Worm (Caenorhabditis elegans) whole organism, L4/young adult: Measurements from ENCODE around the gene ufd-3.

Experiments used
- W03F9.2 ChIP-seq: fragments of 150-350 bp; optimal IDR thresholded peaks from 2 replicates; lab custom pipeline; 2014; ENCODE audit warnings: missing biosample characterization, missing genetic modification characterization
- dao-5 ChIP-seq: sonication (generic microtip); optimal IDR thresholded peaks from 2 replicates; lab custom pipeline; 2016; ENCODE audit warnings: missing genotype, missing genetic modification characterization, moderate library complexity, missing compliant biosample characterization
- him-1 ChIP-seq: sonication (generic microtip); optimal IDR thresholded peaks from 2 replicates; lab custom pipeline; 2016; ENCODE audit warnings: missing genotype, missing genetic modification reagents, missing genetic modification characterization, missing compliant biosample characterization

The ufd-3 gene

DNA sequence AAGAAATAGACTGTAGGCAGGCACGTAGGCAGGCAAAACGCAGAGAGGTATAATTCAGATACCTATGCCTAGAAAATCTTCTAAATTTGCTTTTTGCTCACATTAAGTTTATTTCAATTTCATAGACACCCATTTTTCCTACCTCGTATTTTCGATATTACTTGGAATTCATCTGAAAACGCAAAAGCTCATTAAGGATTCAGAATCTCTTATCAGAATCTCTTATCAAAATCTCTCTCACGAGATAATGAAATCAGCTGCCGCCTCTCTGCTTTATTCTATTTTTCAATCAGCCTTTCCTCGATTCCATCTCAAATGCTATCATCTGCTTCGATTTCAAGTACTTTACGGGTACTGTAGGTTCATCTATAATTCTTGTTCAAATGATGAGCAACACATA, 11.3 kb downstream of the ufd-3 start:
- no peak for TF ChIP-seq him-1 (tag; lab: Kevin White, UChicago)
- no peak for TF ChIP-seq W03F9.2 (tag; lab: Kevin White, UChicago)
- TF ChIP-seq dao-5 (tag; lab: Kevin White, UChicago): no peak

DNA sequence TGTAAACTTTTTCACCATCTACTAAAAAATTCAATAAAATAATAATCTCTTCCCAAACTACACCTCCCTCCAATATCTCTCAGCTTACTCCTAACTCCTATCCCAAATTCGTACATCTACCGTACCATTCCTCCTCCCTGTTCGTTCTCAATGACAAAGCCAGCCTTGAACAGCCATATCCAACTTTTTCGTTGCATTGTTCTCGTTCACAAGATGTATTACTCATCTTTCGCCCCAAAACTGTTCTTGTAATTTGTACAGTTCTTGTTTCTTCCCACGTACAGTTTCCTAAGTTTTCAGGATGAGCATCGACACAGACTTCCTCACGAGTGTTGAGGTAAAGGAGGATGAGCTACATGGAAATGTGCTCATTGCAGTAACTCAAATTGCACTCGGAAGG, 14.3 kb downstream of the ufd-3 start, which contains the start of gene egl-43:
TSS of gene egl-43 (plus strand) at position 301 of the 400 bp plus-strand sequence.
- no peak for TF ChIP-seq dao-5 (tag; lab: Kevin White, UChicago)
- no peak for TF ChIP-seq W03F9.2 (tag; lab: Kevin White, UChicago)
- no peak for TF ChIP-seq him-1 (tag; lab: Kevin White, UChicago)

DNA sequence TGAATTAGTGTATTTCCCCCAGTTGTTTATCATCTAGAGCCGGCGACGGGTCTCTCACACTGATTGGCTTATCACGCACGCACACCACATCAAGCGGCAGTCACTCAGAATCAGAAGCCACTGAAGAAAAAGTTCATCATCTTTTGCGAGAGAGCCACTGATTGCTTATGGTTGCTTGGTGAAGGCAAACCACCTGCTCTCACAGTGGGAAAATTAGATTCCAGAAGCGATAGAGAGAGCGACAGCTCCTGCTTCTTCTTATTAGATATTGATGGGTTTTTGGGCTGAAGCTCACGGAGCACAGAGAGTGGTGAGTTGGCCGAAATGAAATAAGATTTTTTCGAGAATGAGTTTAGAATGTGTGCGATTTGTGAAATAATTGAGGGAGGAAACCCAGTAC, 15.6 kb downstream of the ufd-3 start:
- TF ChIP-seq W03F9.2 (tag; lab: Kevin White, UChicago): no peak
- TF ChIP-seq dao-5 (tag; lab: Kevin White, UChicago): no peak
- no peak for TF ChIP-seq him-1 (tag; lab: Kevin White, UChicago)

DNA sequence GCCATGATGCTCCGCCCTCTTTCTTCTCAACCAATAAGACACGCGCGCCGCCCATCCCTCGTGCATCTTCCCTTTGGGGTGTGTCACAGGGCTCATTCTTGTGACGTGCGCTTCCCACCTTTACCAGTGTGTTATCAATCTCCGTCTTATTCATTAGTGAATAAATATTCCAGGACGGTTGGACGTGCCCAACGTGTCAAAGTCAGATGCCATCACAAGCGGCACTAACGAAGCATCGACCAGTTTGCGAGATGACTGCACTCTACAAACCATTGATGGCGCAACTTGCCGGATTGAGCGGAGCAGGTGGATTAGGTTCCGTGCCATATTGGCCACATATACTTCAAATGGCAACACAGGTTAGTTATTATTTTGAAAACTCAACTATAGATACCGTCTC, 19.6 kb downstream of the ufd-3 start:
- no peak for TF ChIP-seq dao-5 (tag; lab: Kevin White, UChicago)

DNA sequence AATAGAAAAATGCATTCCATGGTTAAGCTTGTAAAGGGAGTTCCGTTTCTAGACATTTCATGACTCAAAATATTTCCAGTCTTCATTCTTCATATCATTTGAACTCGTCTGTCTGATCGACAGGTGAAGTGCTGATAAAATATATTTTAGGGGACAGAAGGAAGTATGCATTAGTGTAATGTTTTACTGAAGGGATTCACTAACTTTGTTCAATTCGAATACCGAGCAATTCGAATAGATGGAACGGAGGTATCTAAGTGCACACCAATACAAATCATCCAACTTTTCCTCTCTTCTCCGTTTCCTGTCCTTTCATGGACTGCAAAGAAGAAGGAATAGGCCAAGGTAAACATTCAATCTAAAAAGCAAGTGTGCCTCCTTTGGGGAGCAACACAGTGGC, 23.3 kb downstream of the ufd-3 start:
- no peak for TF ChIP-seq W03F9.2 (tag; lab: Kevin White, UChicago)
- TF ChIP-seq dao-5 (tag; lab: Kevin White, UChicago): no peak
- no peak for TF ChIP-seq him-1 (tag; lab: Kevin White, UChicago)

DNA sequence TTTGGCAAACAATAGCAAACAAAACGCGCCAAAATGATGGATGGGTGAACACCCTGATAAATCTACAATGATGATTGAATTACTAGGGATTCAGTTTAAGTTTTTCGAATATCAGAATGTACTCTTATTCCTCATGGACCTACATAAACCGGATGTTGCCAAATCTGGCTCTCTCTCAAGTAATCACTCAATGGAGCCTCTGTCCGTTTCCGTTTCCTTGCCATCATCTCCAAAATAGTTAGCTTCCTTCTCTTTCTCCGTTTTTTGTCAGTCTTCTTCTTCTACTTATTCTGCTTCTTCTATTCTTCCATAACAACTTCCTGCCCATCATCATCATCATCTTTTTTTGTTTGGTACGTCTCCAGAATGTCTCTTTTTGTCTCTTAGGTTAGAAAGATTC, 24.8 kb downstream of the ufd-3 start:
- TF ChIP-seq him-1 (tag; lab: Kevin White, UChicago) (no peak), dao-5 (tag; lab: Kevin White, UChicago) (no peak), W03F9.2 (tag; lab: Kevin White, UChicago) (no peak)

DNA sequence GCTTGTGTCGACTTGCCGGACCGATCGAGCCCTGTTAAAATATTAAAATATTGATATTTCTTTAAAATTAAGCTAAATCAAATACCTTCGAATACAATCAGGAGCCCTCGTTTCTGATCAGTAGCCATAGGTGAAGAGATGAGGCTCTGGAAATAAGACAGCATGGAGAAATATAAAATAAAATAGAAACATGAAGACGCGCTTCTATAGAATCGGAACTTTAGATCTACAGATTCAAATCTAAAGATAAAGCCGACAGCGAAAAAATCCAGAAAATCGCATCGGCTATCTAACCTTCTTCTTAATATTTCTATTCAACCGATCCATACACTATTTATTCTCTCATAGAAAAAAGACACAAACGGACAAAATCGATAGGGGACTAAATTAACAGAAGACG, 26.4 kb downstream of the ufd-3 start, which contains the start of gene dtmk-1:
TSS of gene dtmk-1 (minus strand) at position 146 of the 400 bp plus-strand sequence.
- TF ChIP-seq him-1 (tag; lab: Kevin White, UChicago) (no peak), dao-5 (tag; lab: Kevin White, UChicago) (no peak), W03F9.2 (tag; lab: Kevin White, UChicago) (no peak)

DNA sequence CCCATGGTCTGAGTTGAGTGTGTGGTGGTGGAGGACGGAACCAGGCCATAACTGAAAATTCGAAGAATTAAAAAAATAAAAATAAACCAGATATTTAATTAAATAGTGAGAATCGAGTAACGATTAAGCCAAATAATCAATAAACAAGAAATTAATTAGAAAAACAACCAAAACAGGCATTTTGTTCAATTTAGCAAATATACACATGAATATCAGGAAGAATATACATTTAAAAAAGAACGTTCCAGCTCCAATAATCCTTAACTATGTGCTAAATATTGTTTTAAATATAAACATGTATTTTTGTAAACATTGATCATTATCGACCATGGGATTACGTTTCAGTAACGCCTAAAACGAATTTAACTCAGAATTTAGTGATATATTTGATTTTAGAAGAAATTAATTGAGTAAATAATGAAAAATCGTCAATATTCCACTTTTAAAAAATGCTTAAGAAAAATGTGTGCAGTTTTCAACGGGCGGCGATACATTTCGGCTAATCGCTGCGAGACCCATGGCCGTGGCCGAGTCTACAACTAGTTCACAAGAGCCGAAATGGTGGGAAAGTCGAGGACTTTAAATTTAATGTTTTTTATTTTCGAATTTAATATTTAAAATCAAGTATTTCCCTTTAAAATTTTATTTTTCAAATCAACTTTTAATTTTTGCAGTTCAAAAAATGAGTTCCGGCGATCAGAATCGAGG, 27.6 kb downstream of the ufd-3 start, which contains the start of the genes R53.4 and psf-1:
TSS of gene R53.4 (minus strand) at position 51 of the 708 bp plus-strand sequence.
TSS of gene psf-1 (plus strand) at position 675 of the 708 bp plus-strand sequence.
- TF ChIP-seq him-1 (tag; lab: Kevin White, UChicago) (peak; percentile 43), W03F9.2 (tag; lab: Kevin White, UChicago) (peak; percentile 75), dao-5 (tag; lab: Kevin White, UChicago) (no peak)

DNA sequence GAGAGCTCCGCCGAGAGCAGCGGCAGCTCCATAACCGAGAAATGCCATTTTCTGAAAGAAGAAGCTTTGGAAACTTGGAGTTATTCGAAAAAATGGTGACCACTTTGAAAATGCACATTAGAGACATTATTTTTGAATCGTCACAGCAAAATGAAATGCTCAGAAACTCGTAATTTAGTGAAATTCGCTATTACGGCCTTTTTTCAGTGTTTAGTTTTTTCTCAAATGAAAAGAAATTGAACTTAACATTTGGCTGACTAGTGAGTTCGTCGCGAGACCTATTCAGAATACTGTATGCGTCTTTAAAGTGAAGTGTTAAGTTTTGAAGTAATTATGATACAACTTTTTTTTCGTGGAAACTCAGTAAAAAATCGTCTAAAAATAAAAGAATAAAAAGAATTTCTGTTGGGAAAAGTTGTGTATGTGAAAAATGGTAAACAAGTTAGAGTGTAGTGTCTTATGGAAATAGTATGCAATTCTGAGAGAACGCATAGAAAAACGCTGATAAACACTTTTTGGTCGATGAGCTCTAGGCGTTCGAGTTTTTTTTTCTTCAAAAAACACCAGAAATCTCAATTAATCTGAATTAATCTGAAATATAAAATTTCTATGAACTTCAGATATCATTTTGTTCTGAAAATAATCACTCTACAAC, 30.0 kb downstream of the ufd-3 start, which contains the start of gene R53.5:
TSS of gene R53.5 (minus strand) at position 51 of the 655 bp plus-strand sequence.
- TF ChIP-seq him-1 (tag; lab: Kevin White, UChicago) (no peak), W03F9.2 (tag; lab: Kevin White, UChicago) (no peak), dao-5 (tag; lab: Kevin White, UChicago) (no peak)

DNA sequence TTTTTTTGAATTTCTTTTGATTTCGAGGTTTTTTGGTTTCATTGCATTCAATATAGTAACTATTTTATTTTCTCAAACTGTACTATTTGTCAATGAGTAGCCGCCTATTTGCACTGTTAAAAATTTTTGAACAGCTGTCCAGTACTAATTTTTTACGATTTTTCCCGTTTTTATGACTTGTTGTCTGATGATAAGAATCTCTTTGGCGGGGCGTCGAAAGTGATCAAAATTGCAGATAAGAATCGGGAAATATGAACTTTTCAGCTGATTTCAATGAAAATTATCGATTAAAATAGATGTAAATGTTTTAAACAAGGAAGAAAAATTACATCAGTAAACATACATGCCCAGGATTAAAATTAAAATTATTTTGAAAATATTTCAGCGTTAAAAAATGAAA, 33.7 kb downstream of the ufd-3 start:
- TF ChIP-seq him-1 (tag; lab: Kevin White, UChicago) (no peak), W03F9.2 (tag; lab: Kevin White, UChicago) (no peak), dao-5 (tag; lab: Kevin White, UChicago) (no peak)

DNA sequence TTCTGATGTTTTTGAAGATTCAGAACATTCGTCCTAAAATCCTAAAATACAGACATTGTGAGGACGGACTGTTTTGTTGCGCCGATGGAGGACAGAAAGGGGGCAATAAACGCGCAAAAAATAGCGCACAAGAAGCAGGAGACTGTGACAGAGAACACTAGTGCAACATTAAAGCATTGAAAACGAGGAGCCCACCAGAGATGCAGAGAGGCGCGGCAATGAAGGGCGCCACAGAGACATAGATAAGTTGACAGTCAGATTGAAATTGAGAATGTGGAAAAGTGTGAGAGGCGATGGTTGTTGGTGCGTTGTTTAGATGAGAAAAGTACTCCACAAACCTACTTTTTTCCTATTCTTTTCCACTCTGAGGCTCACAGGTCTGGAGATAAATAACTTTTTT, 34.4 kb downstream of the ufd-3 start, which contains the start of gene aakg-5:
TSS of gene aakg-5 (minus strand) at position 159 of the 400 bp plus-strand sequence.
- TF ChIP-seq dao-5 (tag; lab: Kevin White, UChicago): no peak
- TF ChIP-seq him-1 (tag; lab: Kevin White, UChicago): no peak
- TF ChIP-seq W03F9.2 (tag; lab: Kevin White, UChicago): no peak

DNA sequence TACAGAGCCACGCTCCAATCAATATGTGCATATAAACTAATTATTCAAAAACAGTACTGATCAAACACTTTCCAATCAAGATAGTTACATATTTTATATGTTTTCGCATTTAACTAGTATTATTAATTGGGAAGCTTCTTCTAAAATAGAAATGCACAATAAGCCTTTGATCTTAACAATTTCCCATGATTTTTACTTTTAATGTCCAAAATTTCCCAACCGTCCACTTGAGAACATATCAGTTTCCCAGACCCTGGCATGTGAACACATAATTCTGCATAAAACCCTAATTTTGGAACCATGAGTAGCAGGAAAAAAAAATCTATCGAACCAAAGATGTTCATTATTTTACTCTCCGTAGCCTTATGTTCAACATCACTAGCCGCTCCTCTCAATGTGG, 35.9 kb downstream of the ufd-3 start, which contains the start of gene R53.8:
TSS of gene R53.8 (plus strand) at position 301 of the 400 bp plus-strand sequence.
- TF ChIP-seq him-1 (tag; lab: Kevin White, UChicago) (no peak), W03F9.2 (tag; lab: Kevin White, UChicago) (no peak), dao-5 (tag; lab: Kevin White, UChicago) (no peak)

DNA sequence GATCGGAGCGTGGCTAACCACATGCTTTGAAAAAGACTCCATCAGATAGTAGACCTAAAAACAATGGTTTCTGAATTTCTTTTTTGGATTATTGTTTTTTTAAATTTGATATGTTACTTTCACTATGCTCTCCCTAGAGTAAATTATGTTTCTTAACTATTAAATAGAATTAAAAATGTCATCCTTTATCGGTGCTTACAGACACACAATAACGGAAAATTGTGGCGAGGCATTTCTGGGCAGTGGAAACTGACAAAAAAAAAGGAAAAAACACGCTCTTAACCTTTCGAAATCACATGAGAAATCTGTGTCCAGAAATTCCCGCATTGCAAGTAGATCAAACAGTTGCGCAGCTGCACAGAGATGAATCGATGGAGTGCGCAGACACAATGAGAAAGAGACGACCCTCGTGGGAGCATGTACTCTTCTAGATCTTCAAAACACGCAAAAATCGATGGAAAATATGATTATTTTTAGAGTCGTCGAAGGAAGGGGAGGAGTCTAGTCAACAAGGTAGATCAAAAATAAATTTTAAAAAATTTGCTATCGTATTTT, 39.6 kb downstream of the ufd-3 start, which contains the start of gene ZK892.6:
TSS of gene ZK892.6 (minus strand) at position 51 of the 555 bp plus-strand sequence.
- TF ChIP-seq dao-5 (tag; lab: Kevin White, UChicago): no peak
- no peak for TF ChIP-seq W03F9.2 (tag; lab: Kevin White, UChicago)
- TF ChIP-seq him-1 (tag; lab: Kevin White, UChicago): no peak
